Worm (Caenorhabditis elegans) whole organism, midembryonic: Measurements from ENCODE around the gene dsh-1.
A peak's percentile ranks its signal among the peaks of the same experiment; 100 is the strongest.

Experiments used
- T22C8.4 ChIP-seq: fragments of 200-800 bp; sonication (Bioruptor generic); IDR thresholded peaks from 2 replicates; pipeline ENCODE4 v1.3.6; 2022; ENCODE audit warnings: missing genetic modification characterization, missing compliant biosample characterization
- cog-1 ChIP-seq: sonication (generic microtip); optimal IDR thresholded peaks from 2 replicates; lab custom pipeline; 2016; ENCODE audit warnings: missing genetic modification characterization, missing compliant biosample characterization
- flt-1 ChIP-seq: fragments of 200-800 bp; sonication (Bioruptor generic); IDR thresholded peaks from 2 replicates; pipeline ENCODE4 v1.3.6; 2022; ENCODE audit warnings: missing genetic modification characterization, missing compliant biosample characterization
- klf-2 ChIP-seq: fragments of 200-800 bp; sonication (Bioruptor generic); conservative IDR thresholded peaks from 2 replicates; pipeline ENCODE4 v1.3.6; 2022; ENCODE audit warnings: missing genetic modification reagents, missing genetic modification characterization, missing compliant biosample characterization
- med-1 ChIP-seq: sonication (generic microtip); optimal IDR thresholded peaks from 2 replicates; lab custom pipeline; 2017; ENCODE audit warnings: missing genetic modification characterization, mild to moderate bottlenecking, missing compliant biosample characterization, antibody characterized with exemption, missing genetic modification reagents; ENCODE audit not compliant: insufficient read depth
- ref-1 ChIP-seq: fragments of 200-800 bp; sonication (Bioruptor generic); conservative IDR thresholded peaks from 2 replicates; pipeline ENCODE4 v1.3.6; 2022; ENCODE audit warnings: missing genetic modification reagents, missing genetic modification characterization, missing compliant biosample characterization
- tab-1 ChIP-seq: fragments of 200-800 bp; sonication (Bioruptor generic); IDR thresholded peaks from 2 replicates; pipeline ENCODE4 v1.3.6; 2022; ENCODE audit warnings: missing genetic modification characterization, missing compliant biosample characterization
- ztf-23 ChIP-seq: fragments of 200-800 bp; sonication (Bioruptor generic); IDR thresholded peaks from 2 replicates; pipeline ENCODE4 v1.3.6; 2022; ENCODE audit warnings: missing genetic modification reagents, missing genetic modification characterization, missing compliant biosample characterization
- ztf-29 ChIP-seq: fragments of 200-800 bp; sonication (Bioruptor generic); IDR thresholded peaks from 2 replicates; pipeline ENCODE4 v1.3.6; 2022; ENCODE audit warnings: missing genetic modification reagents, missing genetic modification characterization, missing compliant biosample characterization

The dsh-1 gene

DNA sequence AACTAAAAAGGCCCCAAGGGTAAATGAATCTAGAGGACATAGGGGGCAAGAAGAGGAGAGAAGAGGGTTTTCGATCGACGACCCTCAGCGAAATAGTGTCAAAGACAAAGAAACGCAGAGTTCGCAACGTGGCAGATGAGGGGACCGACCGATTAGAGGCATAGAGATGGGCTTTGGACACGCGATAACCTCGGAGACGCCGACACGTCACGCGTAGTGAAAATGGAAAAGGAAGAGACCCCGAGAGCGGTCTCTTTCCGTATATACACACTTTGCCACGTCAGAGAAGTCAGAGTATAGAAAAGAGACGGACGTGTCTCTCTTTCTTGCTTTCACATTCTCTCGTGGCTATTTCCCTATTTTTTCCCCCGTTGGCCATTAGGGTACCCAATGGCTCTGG lies 43.7 kb downstream of the dsh-1 start:
- peak; percentile 53 for TF ChIP-seq cog-1
- TF ChIP-seq med-1 (GFP tag; lab: Kevin White, UChicago) = peak; percentile 10
- no peak for TF ChIP-seq T22C8.4 (GFP tag; lab: Robert Waterston, UW)
- peak; percentile 68; the same call in 1 of the 2 replicates for TF ChIP-seq flt-1 (GFP tag; lab: Robert Waterston, UW)

DNA sequence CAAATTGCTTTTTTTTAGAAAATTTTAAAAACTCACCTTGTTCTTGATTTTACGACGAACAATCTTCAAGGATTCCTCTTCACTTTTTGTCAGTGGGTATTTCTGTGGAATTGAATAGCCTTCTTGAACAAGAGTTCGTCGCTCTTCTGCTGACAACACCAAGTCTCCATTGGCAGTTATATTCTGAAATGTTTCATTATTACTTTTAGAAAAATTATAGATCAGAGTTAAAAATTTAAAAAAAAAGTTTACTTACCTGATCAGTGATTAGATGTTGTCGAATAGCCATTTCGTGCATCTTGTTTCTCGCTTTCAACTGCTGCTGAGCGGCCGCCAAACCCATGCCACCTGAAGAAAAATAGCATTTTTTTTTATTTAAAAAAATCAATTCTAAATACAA lies 44.9 kb downstream of the dsh-1 start:
- TF ChIP-seq ref-1 (GFP tag; lab: Robert Waterston, UW) (no peak), med-1 (GFP tag; lab: Kevin White, UChicago) (no peak), flt-1 (GFP tag; lab: Robert Waterston, UW) (no peak), tab-1 (GFP tag; lab: Robert Waterston, UW) (no peak), ztf-29 (GFP tag; lab: Robert Waterston, UW) (no peak), cog-1 (no peak), T22C8.4 (GFP tag; lab: Robert Waterston, UW) (no peak), ztf-23 (GFP tag; lab: Robert Waterston, UW) (no peak), klf-2 (GFP tag; lab: Robert Waterston, UW) (no peak)

DNA sequence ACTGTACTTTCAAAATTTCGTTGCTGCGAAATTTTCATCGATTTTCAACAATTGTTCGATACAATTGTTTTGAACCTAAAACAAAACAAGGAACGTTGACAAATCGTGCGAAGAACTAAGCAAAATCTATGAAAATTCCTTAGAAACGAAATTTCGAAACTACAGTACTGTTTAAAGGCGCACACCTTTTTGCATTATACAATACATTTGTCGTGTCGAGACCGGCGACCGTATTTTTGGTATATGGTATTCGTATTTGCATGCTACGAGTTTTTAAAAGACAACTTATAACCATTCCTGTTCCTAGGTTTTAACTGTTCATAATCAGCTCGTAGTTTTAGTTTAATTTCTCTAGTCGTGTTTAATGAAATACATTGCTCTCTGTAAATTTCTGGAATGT lies 46.6 kb downstream of the dsh-1 start:
- TF ChIP-seq tab-1 (GFP tag; lab: Robert Waterston, UW) = no peak
- no peak for TF ChIP-seq T22C8.4 (GFP tag; lab: Robert Waterston, UW)
- no peak for TF ChIP-seq med-1 (GFP tag; lab: Kevin White, UChicago)
- TF ChIP-seq ref-1 (GFP tag; lab: Robert Waterston, UW) = no peak
- no peak for TF ChIP-seq klf-2 (GFP tag; lab: Robert Waterston, UW)
- no peak for TF ChIP-seq ztf-29 (GFP tag; lab: Robert Waterston, UW)
- no peak for TF ChIP-seq ztf-23 (GFP tag; lab: Robert Waterston, UW)
- TF ChIP-seq flt-1 (GFP tag; lab: Robert Waterston, UW) = no peak
- no peak for TF ChIP-seq cog-1

DNA sequence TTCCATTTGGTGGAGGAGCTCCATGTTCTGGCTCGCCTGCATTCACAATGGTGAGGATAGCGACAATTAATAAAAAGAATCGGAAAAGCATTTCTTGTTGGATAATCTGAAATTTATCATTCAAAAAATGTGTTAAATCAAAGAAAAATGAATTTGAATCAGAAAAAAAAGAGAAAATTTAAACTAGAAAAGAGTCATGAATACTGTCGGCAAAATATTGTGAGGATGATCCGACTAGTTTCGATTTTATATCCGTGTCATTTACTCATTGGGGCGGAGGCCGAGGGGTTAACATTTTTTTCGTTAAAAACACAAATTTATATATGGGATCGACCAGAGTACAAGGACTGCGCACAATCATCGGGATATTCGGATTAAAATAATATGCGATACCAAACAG lies 47.3 kb downstream of the dsh-1 start, which contains the start of gene C27D6.12:
Gene C27D6.12 (minus strand): TSS at position 101 of the 400 bp plus-strand sequence.
- TF ChIP-seq ztf-23 (GFP tag; lab: Robert Waterston, UW) (no peak), cog-1 (no peak), tab-1 (GFP tag; lab: Robert Waterston, UW) (no peak), T22C8.4 (GFP tag; lab: Robert Waterston, UW) (no peak)

DNA sequence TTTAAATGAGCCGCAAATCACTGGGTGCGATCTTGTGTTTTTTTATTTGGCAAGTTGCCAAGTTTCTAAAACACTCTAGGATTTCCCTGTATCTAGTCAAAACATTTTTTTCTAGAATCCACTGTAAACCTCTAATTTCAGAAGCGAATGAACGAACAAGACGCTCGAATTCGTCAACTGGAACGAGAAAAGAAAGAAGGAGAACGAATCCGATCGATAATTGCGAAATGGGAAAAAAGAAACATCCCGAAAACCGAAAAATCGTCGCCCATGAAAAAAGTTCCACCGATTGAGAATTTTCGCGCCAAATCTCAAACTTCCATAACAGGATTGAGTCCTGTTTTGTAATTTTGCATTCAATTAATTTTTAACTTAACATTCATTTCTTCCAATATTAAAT lies 48.2 kb downstream of the dsh-1 start:
- TF ChIP-seq med-1 (GFP tag; lab: Kevin White, UChicago) (no peak), ref-1 (GFP tag; lab: Robert Waterston, UW) (no peak), ztf-29 (GFP tag; lab: Robert Waterston, UW) (no peak), T22C8.4 (GFP tag; lab: Robert Waterston, UW) (no peak), klf-2 (GFP tag; lab: Robert Waterston, UW) (no peak)

DNA sequence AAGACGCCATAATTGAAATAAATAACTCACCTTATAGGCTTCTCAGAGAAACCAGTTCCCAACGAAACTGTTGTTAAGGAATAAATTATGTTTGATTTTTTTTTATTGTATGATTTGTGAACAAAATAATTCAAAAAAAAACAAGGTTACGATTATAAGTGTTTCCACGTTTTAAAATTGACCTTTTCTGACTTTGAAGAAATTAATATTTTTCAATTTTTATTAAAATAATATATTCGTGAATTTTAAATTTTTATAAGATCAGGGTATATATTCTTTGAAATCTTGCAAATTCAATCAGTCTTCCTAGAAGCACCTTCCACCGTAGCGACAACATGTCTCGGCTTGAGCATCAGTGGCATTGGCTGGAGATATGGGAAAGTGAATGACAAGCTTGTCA lies 50.8 kb downstream of the dsh-1 start, which contains the start of gene C27D6.3:
Gene C27D6.3 (minus strand): TSS at position 101 of the 400 bp plus-strand sequence.
- TF ChIP-seq cog-1 = no peak
- no peak for TF ChIP-seq med-1 (GFP tag; lab: Kevin White, UChicago)
- no peak for TF ChIP-seq flt-1 (GFP tag; lab: Robert Waterston, UW)
- no peak for TF ChIP-seq T22C8.4 (GFP tag; lab: Robert Waterston, UW)

DNA sequence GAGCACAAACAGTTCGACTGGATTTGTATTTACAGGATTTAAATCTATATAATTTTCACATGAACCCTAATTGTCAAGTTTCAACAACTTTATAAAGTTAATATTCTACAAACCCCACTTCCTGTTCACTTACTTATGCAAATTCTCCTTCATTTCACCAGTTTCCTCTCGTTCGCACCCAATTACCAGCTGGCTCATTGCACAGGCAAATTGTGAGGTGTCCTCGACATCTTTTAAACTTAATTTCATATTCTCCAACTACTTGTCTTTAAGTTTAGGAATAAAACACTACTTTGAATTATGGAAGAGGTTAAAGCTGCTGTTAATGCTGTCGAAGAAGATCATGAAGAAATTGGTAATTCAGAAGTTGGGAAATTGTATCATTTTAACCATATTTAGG lies 52.7 kb downstream of the dsh-1 start, which contains the start of gene C27D6.1:
Gene C27D6.1 (plus strand): TSS at position 301 of the 400 bp plus-strand sequence.
- no peak for TF ChIP-seq ztf-23 (GFP tag; lab: Robert Waterston, UW)
- no peak for TF ChIP-seq med-1 (GFP tag; lab: Kevin White, UChicago)
- no peak for TF ChIP-seq klf-2 (GFP tag; lab: Robert Waterston, UW)
- no peak for TF ChIP-seq ref-1 (GFP tag; lab: Robert Waterston, UW)
- no peak for TF ChIP-seq tab-1 (GFP tag; lab: Robert Waterston, UW)
- TF ChIP-seq T22C8.4 (GFP tag; lab: Robert Waterston, UW) = no peak
- no peak for TF ChIP-seq flt-1 (GFP tag; lab: Robert Waterston, UW)
- no peak for TF ChIP-seq ztf-29 (GFP tag; lab: Robert Waterston, UW)
- TF ChIP-seq cog-1 = no peak

DNA sequence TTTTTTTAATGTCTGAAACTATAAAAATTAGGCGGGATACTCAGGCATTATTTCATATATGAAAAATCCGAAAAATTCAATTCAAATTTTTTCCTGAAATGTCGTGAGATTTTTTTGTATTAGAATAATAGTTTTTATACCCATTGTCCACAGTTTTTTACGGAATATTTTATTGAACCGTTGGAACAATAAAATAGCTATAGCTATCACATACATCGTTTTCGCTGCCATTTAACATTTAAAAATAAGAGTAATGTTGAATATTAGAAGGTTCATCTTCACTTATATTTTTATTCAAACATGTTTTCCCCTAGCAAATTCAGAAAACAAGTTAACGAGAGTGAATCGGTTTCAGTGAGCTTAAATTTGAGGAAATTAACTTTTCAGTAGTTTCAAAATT lies 53.6 kb downstream of the dsh-1 start, which contains the start of gene C27D6.15:
Gene C27D6.15 (plus strand): TSS at position 301 of the 400 bp plus-strand sequence.
- TF ChIP-seq klf-2 (GFP tag; lab: Robert Waterston, UW) (no peak), flt-1 (GFP tag; lab: Robert Waterston, UW) (no peak), tab-1 (GFP tag; lab: Robert Waterston, UW) (no peak), ztf-29 (GFP tag; lab: Robert Waterston, UW) (no peak)

DNA sequence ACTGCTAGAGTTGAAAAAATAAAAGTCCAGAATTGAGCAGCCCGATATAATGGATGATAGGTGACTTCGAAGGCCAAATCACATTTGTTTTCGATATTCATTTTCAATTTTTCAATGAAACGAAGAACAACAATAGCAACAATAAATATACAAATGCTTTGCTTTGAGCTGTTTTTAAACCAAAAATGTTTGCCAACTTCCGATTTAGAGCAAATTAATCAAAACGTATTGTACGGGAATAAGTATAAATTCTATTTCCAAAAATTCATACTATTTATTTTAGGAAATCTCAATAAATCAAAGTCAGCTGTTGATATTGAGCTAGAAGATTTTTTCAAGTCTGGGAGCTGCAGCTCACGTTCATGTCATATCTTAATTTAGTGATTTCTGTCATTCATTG lies 54.3 kb downstream of the dsh-1 start, which contains the start of gene srb-1:
Gene srb-1 (minus strand): TSS at position 101 of the 400 bp plus-strand sequence.
- no peak for TF ChIP-seq T22C8.4 (GFP tag; lab: Robert Waterston, UW)
- no peak for TF ChIP-seq ref-1 (GFP tag; lab: Robert Waterston, UW)
- no peak for TF ChIP-seq klf-2 (GFP tag; lab: Robert Waterston, UW)

DNA sequence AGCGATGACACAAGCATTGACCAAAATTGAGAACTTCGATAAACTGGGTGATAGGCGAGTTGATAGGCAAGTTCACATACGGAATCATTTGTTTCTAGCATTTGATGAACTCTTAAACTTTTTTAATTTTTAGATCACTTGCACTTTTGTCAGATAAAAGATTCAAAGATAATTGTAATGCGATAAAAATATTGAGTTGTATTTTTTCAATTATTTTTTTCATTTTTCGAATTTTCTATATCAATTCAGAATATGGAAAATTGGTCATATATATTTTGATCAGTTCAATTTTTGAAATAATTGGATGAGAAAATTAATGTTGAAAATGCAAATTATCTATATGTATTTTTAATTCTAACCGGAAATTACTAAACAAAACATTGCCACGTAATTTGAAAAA lies 58.4 kb downstream of the dsh-1 start, which contains the start of gene srb-3:
Gene srb-3 (minus strand): TSS at position 101 of the 400 bp plus-strand sequence.
- TF ChIP-seq ztf-29 (GFP tag; lab: Robert Waterston, UW) (no peak), tab-1 (GFP tag; lab: Robert Waterston, UW) (no peak), klf-2 (GFP tag; lab: Robert Waterston, UW) (no peak)
